Fruit fly (Drosophila melanogaster) whole organism, wandering third instar larva: Measurements from ENCODE around the gene MED17.

Source experiments
- Abd-B ChIP-seq: fragments of >200 bp; optimal IDR thresholded peaks from 2 replicates; lab custom pipeline; 2017; ENCODE audit warnings: missing biosample characterization, missing genetic modification characterization
- CG32264 ChIP-seq: fragments of 200-800 bp; sonication (Bioruptor generic); optimal IDR thresholded peaks from 2 replicates; lab custom pipeline; 2016; ENCODE audit warnings: missing biosample characterization, missing genetic modification characterization
- CG9705 ChIP-seq: fragments of 200-800 bp; sonication (Bioruptor generic); optimal IDR thresholded peaks from 2 replicates; lab custom pipeline; 2018; ENCODE audit warnings: missing biosample characterization, mild to moderate bottlenecking, missing genetic modification characterization
- CrebA ChIP-seq: fragments of 200-800 bp; sonication (Bioruptor generic); optimal IDR thresholded peaks from 2 replicates; lab custom pipeline; 2016; ENCODE audit warnings: missing biosample characterization, mild to moderate bottlenecking, missing genetic modification characterization, borderline replicate concordance
- Dfd ChIP-seq: fragments of >200 bp; optimal IDR thresholded peaks from 2 replicates; lab custom pipeline; 2017; ENCODE audit warnings: missing biosample characterization, missing genetic modification characterization
- Dif ChIP-seq: fragments of 200-275, 200-300 bp; sonication (Bioruptor generic); optimal IDR thresholded peaks from 2 replicates; lab custom pipeline; 2018; ENCODE audit warnings: missing biosample characterization, missing genetic modification characterization; ENCODE audit not compliant: partially characterized antibody
- GATAd ChIP-seq: sonication (Bioruptor generic); optimal IDR thresholded peaks from 2 replicates; lab custom pipeline; 2016; ENCODE audit warnings: missing biosample characterization, missing genetic modification characterization
- HLH106 ChIP-seq: fragments of 200-800 bp; optimal IDR thresholded peaks from 3 replicates; lab custom pipeline; 2019; ENCODE audit warnings: missing biosample characterization, mild to moderate bottlenecking, missing genetic modification characterization, moderate library complexity
- Hnf4 ChIP-seq: fragments of 200-800 bp; sonication (Bioruptor generic); optimal IDR thresholded peaks from 2 replicates; lab custom pipeline; 2016; ENCODE audit warnings: missing biosample characterization, mild to moderate bottlenecking, missing genetic modification characterization
- Hr78 ChIP-seq: fragments of >200 bp; optimal IDR thresholded peaks from 2 replicates; lab custom pipeline; 2017; ENCODE audit warnings: missing biosample characterization, missing genetic modification characterization
- Hr83 ChIP-seq: fragments of 200-300 bp; sonication (Bioruptor generic); optimal IDR thresholded peaks from 2 replicates; lab custom pipeline; 2016; ENCODE audit warnings: missing biosample characterization, mild to moderate bottlenecking, missing genetic modification characterization, moderate library complexity; ENCODE audit not compliant: poor library complexity, severe bottlenecking
- Jra ChIP-seq: sonication (Bioruptor generic); optimal IDR thresholded peaks from 2 replicates; lab custom pipeline; 2016; ENCODE audit warnings: missing biosample characterization, missing genetic modification characterization
- Mio ChIP-seq: sonication (Bioruptor generic); optimal IDR thresholded peaks from 2 replicates; lab custom pipeline; 2016; ENCODE audit warnings: missing biosample characterization, missing genetic modification characterization
- Myc ChIP-seq: fragments of >200 bp; optimal IDR thresholded peaks from 2 replicates; lab custom pipeline; 2017
- N ChIP-seq: fragments of >200 bp; optimal IDR thresholded peaks from 2 replicates; lab custom pipeline; 2018; ENCODE audit warnings: missing biosample characterization, missing external identifiers, missing genetic modification characterization
- OdsH ChIP-seq: fragments of 200-800 bp; sonication (Bioruptor generic); optimal IDR thresholded peaks from 2 replicates; lab custom pipeline; 2016; ENCODE audit warnings: missing biosample characterization, mild to moderate bottlenecking, missing genetic modification characterization
- Rel ChIP-seq, 2 experiments: fragments of 200-800 bp; sonication (Bioruptor generic) in 1 of 2; optimal IDR thresholded peaks; 2 replicates in 1 of 2; 3 replicates in 1 of 2; lab custom pipeline; 2016 to 2019; ENCODE audit warnings: mild to moderate bottlenecking in 2 of 2, missing biosample characterization in 2 of 2, missing genetic modification characterization in 2 of 2, moderate library complexity in 1 of 2
- Sp1 ChIP-seq: fragments of 200-800 bp; sonication (Bioruptor generic); optimal IDR thresholded peaks from 3 replicates; lab custom pipeline; 2019; ENCODE audit warnings: missing biosample characterization, mild to moderate bottlenecking, missing genetic modification characterization, moderate library complexity
- Vsx2 ChIP-seq: fragments of 200-300, 225-300 bp; sonication (Bioruptor generic); optimal IDR thresholded peaks from 2 replicates; lab custom pipeline; 2018; ENCODE audit warnings: missing biosample characterization, missing genetic modification characterization; ENCODE audit not compliant: partially characterized antibody
- br ChIP-seq: fragments of 200-800 bp; sonication (Bioruptor generic); optimal IDR thresholded peaks from 2 replicates; lab custom pipeline; 2016; ENCODE audit warnings: missing biosample characterization, missing genetic modification characterization
- brk ChIP-seq: fragments of 200-800 bp; sonication (Bioruptor generic); optimal IDR thresholded peaks from 2 replicates; lab custom pipeline; 2016; ENCODE audit warnings: missing biosample characterization, mild to moderate bottlenecking, missing genetic modification characterization
- dl ChIP-seq, 2 experiments: fragments of 175-275, 200-275 bp in 1 of 2; fragments of 200-275 bp in 1 of 2; sonication (Bioruptor generic); optimal IDR thresholded peaks; lab custom pipeline; 2018; ENCODE audit warnings: mild to moderate bottlenecking in 2 of 2, missing biosample characterization in 2 of 2, missing genetic modification characterization in 2 of 2, moderate library complexity in 2 of 2; ENCODE audit not compliant: partially characterized antibody in 2 of 2, insufficient read depth in 1 of 2
- dmrt93B ChIP-seq: fragments of 200-800 bp; sonication (Bioruptor generic); optimal IDR thresholded peaks from 2 replicates; lab custom pipeline; 2018; ENCODE audit warnings: missing biosample characterization, mild to moderate bottlenecking, missing genetic modification characterization
- dsf ChIP-seq: sonication (Bioruptor generic); optimal IDR thresholded peaks from 2 replicates; lab custom pipeline; 2016; ENCODE audit warnings: missing biosample characterization, missing genetic modification characterization, borderline replicate concordance
- ey ChIP-seq: fragments of 200-800 bp; sonication (Bioruptor generic); optimal IDR thresholded peaks from 2 replicates; lab custom pipeline; 2016; ENCODE audit warnings: missing biosample characterization, missing genetic modification characterization
- foxo ChIP-seq, 2 experiments: fragments of 200-800 bp; sonication (Bioruptor generic); optimal IDR thresholded peaks; 2 replicates in 1 of 2; 3 replicates in 1 of 2; lab custom pipeline; 2016 to 2017; ENCODE audit warnings: missing biosample characterization in 2 of 2, missing genetic modification characterization in 2 of 2
- fru ChIP-seq: fragments of 200-800 bp; sonication (Bioruptor generic); optimal IDR thresholded peaks from 3 replicates; lab custom pipeline; 2016; ENCODE audit warnings: missing biosample characterization, mild to moderate bottlenecking, missing genetic modification characterization
- h ChIP-seq: fragments of 200-800 bp; sonication (Bioruptor generic); optimal IDR thresholded peaks from 3 replicates; lab custom pipeline; 2016; ENCODE audit warnings: missing biosample characterization, mild to moderate bottlenecking, missing genetic modification characterization
- jim ChIP-seq: fragments of 175-275, 200-325 bp; sonication (Bioruptor generic); optimal IDR thresholded peaks from 2 replicates; lab custom pipeline; 2016; ENCODE audit warnings: missing biosample characterization, mild to moderate bottlenecking, missing genetic modification characterization
- lola ChIP-seq: fragments of >200 bp; optimal IDR thresholded peaks from 2 replicates; lab custom pipeline; 2017; ENCODE audit warnings: missing biosample characterization, missing genetic modification characterization
- pan ChIP-seq: fragments of >200 bp; optimal IDR thresholded peaks from 2 replicates; lab custom pipeline; 2017
- psq ChIP-seq: fragments of 200-800 bp; sonication (Bioruptor generic); optimal IDR thresholded peaks from 3 replicates; lab custom pipeline; 2017; ENCODE audit warnings: missing biosample characterization, mild to moderate bottlenecking, missing genetic modification characterization, moderate library complexity
- rgr ChIP-seq: fragments of 200-800 bp; sonication (Bioruptor generic); optimal IDR thresholded peaks from 3 replicates; lab custom pipeline; 2016; ENCODE audit warnings: missing biosample characterization, mild to moderate bottlenecking, missing genetic modification characterization
- sage ChIP-seq: fragments of 200-800 bp; sonication (Bioruptor generic); optimal IDR thresholded peaks from 2 replicates; lab custom pipeline; 2016; ENCODE audit warnings: missing biosample characterization, mild to moderate bottlenecking, missing genetic modification characterization
- sv ChIP-seq: fragments of 200-800 bp; sonication (Bioruptor generic); optimal IDR thresholded peaks from 3 replicates; lab custom pipeline; 2016; ENCODE audit warnings: missing biosample characterization, missing genetic modification characterization
- tai ChIP-seq: sonication (Bioruptor generic); optimal IDR thresholded peaks from 2 replicates; lab custom pipeline; 2016; ENCODE audit warnings: missing biosample characterization, missing genetic modification characterization
- usp ChIP-seq: fragments of >200 bp; optimal IDR thresholded peaks from 2 replicates; lab custom pipeline; 2017; ENCODE audit warnings: missing biosample characterization, missing genetic modification characterization
- woc ChIP-seq: sonication (Bioruptor generic); optimal IDR thresholded peaks from 2 replicates; lab custom pipeline; 2016; ENCODE audit warnings: missing biosample characterization, mild to moderate bottlenecking, missing genetic modification characterization

Gene MED17

dm6 chr3R:18183244-18183643, 5.6 kb upstream of the MED17 start, which contains the start of gene cdm:
cdm (minus strand) TSS chr3R:18183479.
- peak; percentile 12 for TF ChIP-seq Dif (GFP tag; lab: Kevin White, UChicago)
- TF ChIP-seq Jra (GFP tag; lab: Kevin White, UChicago): no peak
- TF ChIP-seq CG32264 (GFP tag; lab: Kevin White, UChicago): no peak
- TF ChIP-seq HLH106 (tag; lab: Kevin White, UChicago): no peak
- TF ChIP-seq psq: no peak

- TF ChIP-seq CG32264 (GFP tag; lab: Kevin White, UChicago) (no peak), jim (no peak), pan (no peak), ey (GFP tag; lab: Kevin White, UChicago) (peak; percentile 74), Dif (GFP tag; lab: Kevin White, UChicago) (no peak), fru (GFP tag; lab: Kevin White, UChicago) (peak; percentile 70), Hnf4 (GFP tag; lab: Kevin White, UChicago) (no peak), OdsH (GFP tag; lab: Kevin White, UChicago) (peak; percentile 76), dmrt93B (GFP tag; lab: Kevin White, UChicago) (no peak), lola (GFP tag; lab: Kevin White, UChicago) (no peak), sv (GFP tag; lab: Kevin White, UChicago) (peak; percentile 57), usp (GFP tag; lab: Kevin White, UChicago) (no peak), dsf (GFP tag; lab: Kevin White, UChicago) (peak; percentile 50), Hr83 (GFP tag; lab: Kevin White, UChicago) (peak; percentile 3), Mio (GFP tag; lab: Kevin White, UChicago) (no peak), sage (GFP tag; lab: Kevin White, UChicago) (no peak), Abd-B (GFP tag; lab: Kevin White, UChicago) (no peak), Dfd (GFP tag; lab: Kevin White, UChicago) (no peak), h (peak; percentile 92), HLH106 (tag; lab: Kevin White, UChicago) (peak; percentile 70), Rel (GFP tag; optimal IDR thresholded peaks at IDR 0.05; lab: Kevin White, UChicago) (no peak), Rel (tag; optimal IDR thresholded peaks at IDR 0.05; lab: Kevin White, UChicago) (peak; percentile 24), foxo (GFP tag; optimal IDR thresholded peaks at IDR 0.05; lab: Kevin White, UChicago) (peak in 1 of 2 experiments; percentile 77), woc (GFP tag; lab: Kevin White, UChicago) (no peak), Jra (GFP tag; lab: Kevin White, UChicago) (peak; percentile 65), GATAd (peak; percentile 44), brk (no peak), rgr (GFP tag; lab: Kevin White, UChicago) (peak; percentile 81), N (no peak), Vsx2 (GFP tag; lab: Kevin White, UChicago) (no peak), Hr78 (no peak), Myc (lab: Kevin White, UChicago) (no peak), dl (GFP tag; optimal IDR thresholded peaks at IDR 0.05; lab: Kevin White, UChicago; ENCODE audit: insufficient read depth in 1 of 2, partially characterized antibody in 2 of 2) (no peak), psq (peak; percentile 97), tai (GFP tag; lab: Kevin White, UChicago) (no peak), br (peak; percentile 56), CG9705 (GFP tag; lab: Kevin White, UChicago) (peak; percentile 47), CrebA (GFP tag; lab: Kevin White, UChicago) (no peak), Sp1 (GFP tag; lab: Kevin White, UChicago) (peak; percentile 65)
Observed at dm6 chr3R:18185385-18185784, 3.5 kb upstream of the MED17 start, which contains the start of the genes Arp5 and CG7208. Arp5 (plus strand) TSS chr3R:18185498. CG7208 (minus strand) TSS chr3R:18185715.

- TF ChIP-seq tai (GFP tag; lab: Kevin White, UChicago): no peak
- no peak for TF ChIP-seq sage (GFP tag; lab: Kevin White, UChicago)
- no peak for TF ChIP-seq Myc (lab: Kevin White, UChicago)
- TF ChIP-seq brk: no peak
- no peak for TF ChIP-seq GATAd
- no peak for TF ChIP-seq dmrt93B (GFP tag; lab: Kevin White, UChicago)
- TF ChIP-seq Mio (GFP tag; lab: Kevin White, UChicago): no peak
- TF ChIP-seq foxo (GFP tag; optimal IDR thresholded peaks at IDR 0.05; lab: Kevin White, UChicago): no peak
- no peak for TF ChIP-seq br
- no peak for TF ChIP-seq HLH106 (tag; lab: Kevin White, UChicago)
- no peak for TF ChIP-seq CrebA (GFP tag; lab: Kevin White, UChicago)
- no peak for TF ChIP-seq N
- no peak for TF ChIP-seq h
Observed at dm6 chr3R:18191867-18192266, 3.0 kb downstream of the MED17 start, which contains the start of gene CG14313. CG14313 (minus strand) TSS chr3R:18191967.
